Fruit fly (Drosophila melanogaster) whole organism, embryonic: ENCODE data around the gene CG46458.
A peak's percentile ranks its signal among the peaks of the same experiment; 100 is the strongest.

Experiments
- Ada2b ChIP-seq: fragments of 200-800 bp; sonication (Bioruptor generic); IDR thresholded peaks from 2 replicates; pipeline ENCODE4 v1.3.6; 2022; ENCODE audit warnings: missing biosample characterization, missing genetic modification characterization
- Antp ChIP-seq: fragments of 200-800 bp; sonication (Bioruptor generic); optimal IDR thresholded peaks from 3 replicates; lab custom pipeline; 2016; ENCODE audit warnings: missing biosample characterization, missing genetic modification characterization
- Atf-2 ChIP-seq: fragments of 200-800 bp; sonication (Bioruptor generic); optimal IDR thresholded peaks from 2 replicates; lab custom pipeline; 2016; ENCODE audit warnings: missing biosample characterization, missing genetic modification characterization
- B-H2 ChIP-seq: fragments of 200-800 bp; sonication (Bioruptor generic); optimal IDR thresholded peaks from 2 replicates; lab custom pipeline; 2018; ENCODE audit warnings: missing biosample characterization, mild to moderate bottlenecking, missing genetic modification characterization
- CG11504 ChIP-seq: fragments of 200-800 bp; sonication (Bioruptor generic); optimal IDR thresholded peaks from 3 replicates; lab custom pipeline; 2019; ENCODE audit warnings: missing biosample characterization, mild to moderate bottlenecking, missing genetic modification characterization, moderate library complexity
- CG1233 ChIP-seq: fragments of 200-800 bp; sonication (Bioruptor generic); optimal IDR thresholded peaks from 4 replicates; lab custom pipeline; 2018; ENCODE audit warnings: missing biosample characterization, mild to moderate bottlenecking, missing genetic modification characterization
- CG13624 ChIP-seq: fragments of 200-800 bp; sonication (Bioruptor generic); optimal IDR thresholded peaks from 2 replicates; lab custom pipeline; 2016; ENCODE audit warnings: missing biosample characterization, missing genetic modification characterization
- CG15011 ChIP-seq: fragments of 200-800 bp; sonication (Bioruptor generic); optimal IDR thresholded peaks from 3 replicates; lab custom pipeline; 2018; ENCODE audit warnings: missing biosample characterization, mild to moderate bottlenecking, missing genetic modification characterization
- CG1603 ChIP-seq: fragments of 200-800 bp; sonication (Bioruptor generic); optimal IDR thresholded peaks from 2 replicates; lab custom pipeline; 2019; ENCODE audit warnings: missing biosample characterization, mild to moderate bottlenecking, missing genetic modification characterization, moderate library complexity
- CG17912 ChIP-seq: fragments of 200-800 bp; sonication (Bioruptor generic); optimal IDR thresholded peaks from 2 replicates; lab custom pipeline; 2018; ENCODE audit warnings: missing biosample characterization, mild to moderate bottlenecking, missing genetic modification characterization
- CG1832 ChIP-seq: fragments of 200-800 bp; sonication (Bioruptor generic); optimal IDR thresholded peaks from 2 replicates; lab custom pipeline; 2017; ENCODE audit warnings: missing biosample characterization, mild to moderate bottlenecking, missing genetic modification characterization, inconsistent platforms
- CG2120 ChIP-seq: fragments of 200-800 bp; sonication (Bioruptor generic); optimal IDR thresholded peaks from 3 replicates; lab custom pipeline; 2016; ENCODE audit warnings: missing biosample characterization, missing genetic modification characterization
- CG2199 ChIP-seq: fragments of 200-800 bp; sonication (Bioruptor generic); IDR thresholded peaks from 3 replicates; pipeline ENCODE4 v1.3.6; 2022; ENCODE audit warnings: missing biosample characterization, missing genetic modification characterization
- CG32772 ChIP-seq: fragments of 200-800 bp; sonication (Bioruptor generic); IDR thresholded peaks from 2 replicates; pipeline ENCODE4 v1.3.6; 2022; ENCODE audit warnings: missing biosample characterization, missing genetic modification characterization
- CG4404 ChIP-seq: fragments of 200-800 bp; sonication (Bioruptor generic); IDR thresholded peaks from 2 replicates; pipeline ENCODE4 v1.3.6; 2022; ENCODE audit warnings: missing biosample characterization, missing genetic modification characterization
- CG4424 ChIP-seq: fragments of 200-800 bp; sonication (Bioruptor generic); optimal IDR thresholded peaks from 3 replicates; lab custom pipeline; 2016; ENCODE audit warnings: missing biosample characterization, missing genetic modification characterization
- CG7928 ChIP-seq: fragments of 200-800 bp; sonication (Bioruptor generic); optimal IDR thresholded peaks from 2 replicates; lab custom pipeline; 2017; ENCODE audit warnings: missing biosample characterization, mild to moderate bottlenecking, missing genetic modification characterization
- CTCF ChIP-seq: fragments of 200-800 bp; sonication (Bioruptor generic); optimal IDR thresholded peaks from 2 replicates; lab custom pipeline; 2017; ENCODE audit warnings: missing biosample characterization, mild to moderate bottlenecking, missing genetic modification characterization, moderate library complexity
- H2.0 ChIP-seq: fragments of 200-800 bp; sonication (Bioruptor generic); IDR thresholded peaks from 2 replicates; pipeline ENCODE4 v1.3.6; 2022; ENCODE audit warnings: missing biosample characterization, missing genetic modification characterization
- HLH4C ChIP-seq: fragments of 200-800 bp; sonication (Bioruptor generic); IDR thresholded peaks from 3 replicates; pipeline ENCODE4 v1.3.6; 2022; ENCODE audit warnings: missing biosample characterization, missing genetic modification characterization; ENCODE audit not compliant: partially characterized antibody
- Hey ChIP-seq: fragments of 200-800 bp; sonication (Bioruptor generic); optimal IDR thresholded peaks from 3 replicates; lab custom pipeline; 2018; ENCODE audit warnings: missing biosample characterization, mild to moderate bottlenecking, missing genetic modification characterization
- Hr39 ChIP-seq: fragments of >200 bp; optimal IDR thresholded peaks from 2 replicates; lab custom pipeline; 2017
- Lhr ChIP-seq: fragments of 200-800 bp; sonication (Bioruptor generic); optimal IDR thresholded peaks from 3 replicates; lab custom pipeline; 2017; ENCODE audit warnings: mild to moderate bottlenecking, missing biosample characterization, missing genetic modification reagents, missing genetic modification characterization
- Med ChIP-seq: fragments of 200-800 bp; sonication (Bioruptor generic); peaks from one replicate; lab custom pipeline; 2016; ENCODE audit warnings: missing biosample characterization, missing genetic modification characterization, mild to moderate bottlenecking, inconsistent platforms, moderate library complexity
- Opbp ChIP-seq: fragments of 200-800 bp; sonication (Bioruptor generic); IDR thresholded peaks from 3 replicates; pipeline ENCODE4 v1.3.6; 2022; ENCODE audit warnings: missing biosample characterization, missing genetic modification characterization; ENCODE audit not compliant: partially characterized antibody
- Optix ChIP-seq: fragments of 200-800 bp; sonication (Bioruptor generic); IDR thresholded peaks from 3 replicates; pipeline ENCODE4 v1.3.6; 2022; ENCODE audit warnings: missing biosample characterization, missing genetic modification characterization
- Rx ChIP-seq: fragments of 200-800 bp; sonication (Bioruptor generic); IDR thresholded peaks from 2 replicates; pipeline ENCODE4 v1.3.6; 2022; ENCODE audit warnings: missing biosample characterization, missing genetic modification characterization
- Spps ChIP-seq: fragments of 200-800 bp; sonication (Bioruptor generic); optimal IDR thresholded peaks from 2 replicates; lab custom pipeline; 2018; ENCODE audit warnings: missing biosample characterization, mild to moderate bottlenecking, missing genetic modification characterization
- Trl ChIP-seq, 3 experiments: fragments of >200 bp in 2 of 3; fragments of 200-800 bp in 1 of 3; sonication (Bioruptor generic) in 1 of 3; optimal IDR thresholded peaks; 2 replicates in 1 of 3; 3 replicates in 2 of 3; lab custom pipeline; 2016 to 2017; ENCODE audit warnings: missing biosample characterization in 1 of 3, missing genetic modification characterization in 1 of 3
- ash1 ChIP-seq: fragments of 200-800 bp; sonication (Bioruptor generic); optimal IDR thresholded peaks from 2 replicates; lab custom pipeline; 2018; ENCODE audit warnings: missing biosample characterization, mild to moderate bottlenecking, missing genetic modification characterization
- bab2 ChIP-seq: fragments of 200-800 bp; sonication (Bioruptor generic); optimal IDR thresholded peaks from 2 replicates; lab custom pipeline; 2016; ENCODE audit warnings: missing biosample characterization, missing genetic modification characterization
- croc ChIP-seq: fragments of 200-800 bp; sonication (Bioruptor generic); conservative IDR thresholded peaks from 3 replicates; pipeline ENCODE4 v1.3.6; 2022; ENCODE audit warnings: missing biosample characterization, missing genetic modification characterization
- crol ChIP-seq: fragments of 200-800 bp; sonication (Bioruptor generic); IDR thresholded peaks from 2 replicates; pipeline ENCODE4 v1.3.6; 2022; ENCODE audit warnings: missing biosample characterization, missing genetic modification characterization
- fd64A ChIP-seq: fragments of 200-800 bp; sonication (Bioruptor generic); optimal IDR thresholded peaks from 3 replicates; lab custom pipeline; 2018; ENCODE audit warnings: missing biosample characterization, mild to moderate bottlenecking, missing genetic modification characterization
- ftz-f1 ChIP-seq: fragments of 200-800 bp; sonication (Bioruptor generic); optimal IDR thresholded peaks from 2 replicates; lab custom pipeline; 2016; ENCODE audit warnings: missing biosample characterization, missing genetic modification characterization
- fu2 ChIP-seq: fragments of 200-800 bp; sonication (Bioruptor generic); optimal IDR thresholded peaks from 2 replicates; lab custom pipeline; 2016; ENCODE audit warnings: missing biosample characterization, missing genetic modification characterization
- gcm ChIP-seq: fragments of 200-800 bp; sonication (Bioruptor generic); optimal IDR thresholded peaks from 2 replicates; lab custom pipeline; 2019; ENCODE audit warnings: missing biosample characterization, mild to moderate bottlenecking, missing genetic modification characterization, moderate library complexity
- ham ChIP-seq: fragments of 200-800 bp; sonication (Bioruptor generic); IDR thresholded peaks from 2 replicates; pipeline ENCODE4 v1.3.6; 2022; ENCODE audit warnings: missing biosample characterization, missing genetic modification characterization
- lmd ChIP-seq: fragments of 200-800 bp; sonication (Bioruptor generic); IDR thresholded peaks from 2 replicates; pipeline ENCODE4 v1.3.6; 2022; ENCODE audit warnings: missing biosample characterization, missing genetic modification characterization
- nerfin-1 ChIP-seq: fragments of 200-800 bp; sonication (Bioruptor generic); optimal IDR thresholded peaks from 3 replicates; lab custom pipeline; 2019; ENCODE audit warnings: missing biosample characterization, mild to moderate bottlenecking, missing genetic modification characterization, moderate library complexity
- repo ChIP-seq: fragments of 200-800 bp; sonication (Bioruptor generic); optimal IDR thresholded peaks from 2 replicates; lab custom pipeline; 2016; ENCODE audit warnings: missing biosample characterization, missing genetic modification characterization
- slbo ChIP-seq: fragments of 200-800 bp; sonication (Bioruptor generic); IDR thresholded peaks from 2 replicates; pipeline ENCODE4 v1.3.6; 2022; ENCODE audit warnings: missing biosample characterization, missing genetic modification characterization
- sr ChIP-seq: fragments of 200-800 bp; sonication (Bioruptor generic); IDR thresholded peaks from 3 replicates; pipeline ENCODE4 v1.3.6; 2022; ENCODE audit warnings: missing biosample characterization, missing genetic modification characterization
- stc ChIP-seq: fragments of 200-800 bp; sonication (Bioruptor generic); IDR thresholded peaks from 2 replicates; pipeline ENCODE4 v1.3.6; 2022; ENCODE audit warnings: missing biosample characterization, missing genetic modification characterization
- twi ChIP-seq: fragments of 200-800 bp; optimal IDR thresholded peaks from 2 replicates; lab custom pipeline; 2019; ENCODE audit warnings: missing biosample characterization, mild to moderate bottlenecking, missing genetic modification characterization, moderate library complexity
- yki ChIP-seq: fragments of >200 bp; optimal IDR thresholded peaks from 3 replicates; lab custom pipeline; 2018
- zen2 ChIP-seq: fragments of 200-800 bp; sonication (Bioruptor generic); IDR thresholded peaks from 3 replicates; pipeline ENCODE4 v1.3.6; 2022; ENCODE audit warnings: missing biosample characterization, missing genetic modification characterization; ENCODE audit not compliant: partially characterized antibody
- zfh1 ChIP-seq: fragments of 200-800 bp; sonication (Bioruptor generic); IDR thresholded peaks from 3 replicates; pipeline ENCODE4 v1.3.6; 2022; ENCODE audit warnings: missing biosample characterization, missing genetic modification characterization

Gene CG46458

dm6 chr3R:6963085-6963484 lies 4.9 kb upstream of the CG46458 start:
- TF ChIP-seq Spps: no peak
- TF ChIP-seq yki (lab: Kevin White, UChicago): no peak
- no peak for TF ChIP-seq Lhr
- TF ChIP-seq Rx: no peak
- TF ChIP-seq lmd (GFP tag; lab: Robert Waterston, UW): no peak
- TF ChIP-seq gcm (GFP tag; lab: Kevin White, UChicago): peak; percentile 51
- TF ChIP-seq slbo (GFP tag; lab: Robert Waterston, UW): no peak
- peak; percentile 15; the same call in 1 of the 3 replicates for TF ChIP-seq CG2199 (GFP tag; lab: Robert Waterston, UW)
- no peak for TF ChIP-seq HLH4C (GFP tag; lab: Robert Waterston, UW)
- no peak for TF ChIP-seq CG15011 (GFP tag; lab: Kevin White, UChicago)
- no peak for TF ChIP-seq stc (GFP tag; lab: Robert Waterston, UW)
- peak; percentile 1 for TF ChIP-seq CG11504
- peak; percentile 78 for TF ChIP-seq twi (tag; lab: Kevin White, UChicago)
- no peak for TF ChIP-seq H2.0 (GFP tag; lab: Robert Waterston, UW)
- no peak for TF ChIP-seq CG17912
- no peak for TF ChIP-seq CG2120
- TF ChIP-seq fd64A (GFP tag; lab: Kevin White, UChicago): no peak
- TF ChIP-seq CG13624 (GFP tag; lab: Kevin White, UChicago): no peak
- TF ChIP-seq B-H2 (GFP tag; lab: Kevin White, UChicago): no peak
- no peak for TF ChIP-seq ham (GFP tag; lab: Robert Waterston, UW)
- TF ChIP-seq CG1832 (GFP tag; lab: Kevin White, UChicago): peak; percentile 52
- TF ChIP-seq CTCF: no peak
- no peak for TF ChIP-seq fu2 (GFP tag; lab: Kevin White, UChicago)
- TF ChIP-seq Hey: no peak
- no peak for TF ChIP-seq bab2 (GFP tag; lab: Kevin White, UChicago)
- no peak for TF ChIP-seq CG32772 (GFP tag; lab: Robert Waterston, UW)
- no peak for TF ChIP-seq zfh1 (GFP tag; lab: Robert Waterston, UW)
- TF ChIP-seq CG7928 (GFP tag; lab: Kevin White, UChicago): no peak
- TF ChIP-seq Atf-2 (GFP tag; lab: Kevin White, UChicago): no peak
- TF ChIP-seq Ada2b (GFP tag; lab: Robert Waterston, UW): no peak
- no peak for TF ChIP-seq CG1603 (tag; lab: Kevin White, UChicago)
- no peak for TF ChIP-seq zen2 (GFP tag; lab: Robert Waterston, UW)
- TF ChIP-seq ftz-f1 (GFP tag; lab: Kevin White, UChicago): no peak
- no peak for TF ChIP-seq CG4404
- no peak for TF ChIP-seq Antp (GFP tag; lab: Kevin White, UChicago)
- no peak for TF ChIP-seq croc
- no peak for TF ChIP-seq CG1233 (GFP tag; lab: Kevin White, UChicago)
- TF ChIP-seq sr (GFP tag; lab: Robert Waterston, UW): peak; percentile 59; the same call in 1 of the 3 replicates
- TF ChIP-seq CG4424: no peak
- TF ChIP-seq ash1 (GFP tag; lab: Kevin White, UChicago): peak; percentile 2

dm6 chr3R:6960777-6961176 lies 2.6 kb upstream of the CG46458 start:
- peak; percentile 66 for TF ChIP-seq Hr39 (lab: Kevin White, UChicago)
- TF ChIP-seq Trl (optimal IDR thresholded peaks at IDR 0.05; lab: Kevin White, UChicago): peak in 1 of 2 experiments; percentile 1
- no peak for TF ChIP-seq Trl (GFP tag; optimal IDR thresholded peaks at IDR 0.05; lab: Kevin White, UChicago)
- no peak for TF ChIP-seq repo
- no peak for TF ChIP-seq Hey
- 0 out of 3 replicates have a peak, but pooled peaks have one; percentile 24 for TF ChIP-seq Optix (GFP tag; lab: Robert Waterston, UW)
- TF ChIP-seq Med (GFP tag; lab: Kevin White, UChicago): no peak
- TF ChIP-seq Opbp (GFP tag; lab: Robert Waterston, UW): 0 out of 3 replicates have a peak, but pooled peaks have one; percentile 6
- peak; percentile 75 for TF ChIP-seq crol (GFP tag; lab: Robert Waterston, UW)
- TF ChIP-seq nerfin-1: no peak
